Worm (Caenorhabditis elegans): ENCODE measurements around the gene B0361.11.

Gene B0361.11

ce11 chrIII:7287503-7287902 lies 10.1 kb downstream of the B0361.11 start, which contains the start of gene ykt-6:
ykt-6 (minus strand) TSS chrIII:7287603.
- TF ChIP-seq unc-130 (GFP tag; optimal IDR thresholded peaks at IDR 0.05) (no peak), F44E2.7 (GFP tag; IDR thresholded peaks at IDR 0.05) (no peak), ceh-44 (GFP tag; IDR thresholded peaks at IDR 0.05) (no peak), aha-1 (tag) (peak; percentile 28)

- TF ChIP-seq Y5F2A.4 (GFP tag; optimal IDR thresholded peaks at IDR 0.05): no peak
- TF ChIP-seq madf-9 (GFP tag; conservative IDR thresholded peaks at IDR 0.05): no peak
- no peak for TF ChIP-seq zfp-3 (GFP tag; conservative IDR thresholded peaks at IDR 0.05)
- TF ChIP-seq arid-1 (GFP tag; conservative IDR thresholded peaks at IDR 0.05): no peak
- no peak for TF ChIP-seq Y75B8A.6 (GFP tag; IDR thresholded peaks at IDR 0.05)
- TF ChIP-seq nhr-11 (tag; optimal IDR thresholded peaks at IDR 0.05): no peak
- no peak for TF ChIP-seq Y105C5A.15 (GFP tag; IDR thresholded peaks at IDR 0.05)
- TF ChIP-seq nhr-25 (tag; optimal IDR thresholded peaks at IDR 0.05; ENCODE audit: borderline replicate concordance, insufficient read depth): no peak
- no peak for TF ChIP-seq unc-130 (GFP tag; optimal IDR thresholded peaks at IDR 0.05)
These were observed 13.1 kb downstream of the B0361.11 start, which contains the start of gene algn-11 for ce11 chrIII:7290462-7290861. algn-11 (minus strand) TSS chrIII:7290562.

ce11 chrIII:7291216-7291615 lies 13.8 kb downstream of the B0361.11 start:
- TF ChIP-seq daf-12 (tag; optimal IDR thresholded peaks at IDR 0.05) (no peak), cey-2 (tag; optimal IDR thresholded peaks at IDR 0.05; ENCODE audit: borderline replicate concordance, insufficient read depth) (no peak), unc-62 (GFP tag; optimal IDR thresholded peaks at IDR 0.05 in 1 of 2) (peak in 1 of 2 experiments; percentile 52), unc-62 (tag; optimal IDR thresholded peaks at IDR 0.05) (no peak), Y105C5A.15 (GFP tag; IDR thresholded peaks at IDR 0.05) (no peak), snpc-1.2 (GFP tag; IDR thresholded peaks at IDR 0.05) (no peak)

- TF ChIP-seq hlh-30 (tag; optimal IDR thresholded peaks at IDR 0.05; ENCODE audit: insufficient read depth): peak; percentile 76
- no peak for TF ChIP-seq ceh-32 (tag; optimal IDR thresholded peaks at IDR 0.05; ENCODE audit: poor library complexity)
- TF ChIP-seq T26A8.4 (GFP tag; IDR thresholded peaks at IDR 0.05): no peak
- TF ChIP-seq lin-15B (tag; optimal IDR thresholded peaks at IDR 0.05): no peak
- no peak for TF ChIP-seq ces-1 (GFP tag; optimal IDR thresholded peaks at IDR 0.05)
- peak in 1 of 2 experiments; percentile 75 for TF ChIP-seq mdl-1 (tag; optimal IDR thresholded peaks at IDR 0.05)
- peak; percentile 90 for TF ChIP-seq mxl-3 (GFP tag; optimal IDR thresholded peaks at IDR 0.05)
- no peak for TF ChIP-seq lim-7 (GFP tag; IDR thresholded peaks at IDR 0.05)
- TF ChIP-seq mes-2 (tag; optimal IDR thresholded peaks at IDR 0.05; ENCODE audit: poor library complexity, severe bottlenecking): peak; percentile 8
- peak; percentile 38 for TF ChIP-seq nhr-28 (tag; optimal IDR thresholded peaks at IDR 0.05)
- peak; percentile 91 for TF ChIP-seq aha-1 (tag)
- TF ChIP-seq mep-1 (tag; optimal IDR thresholded peaks at IDR 0.05): peak; percentile 31
- TF ChIP-seq lsy-2 (tag; optimal IDR thresholded peaks at IDR 0.05): peak in 1 of 2 experiments; percentile 49
These were observed 15.2 kb downstream of the B0361.11 start for ce11 chrIII:7292569-7292968.

- TF ChIP-seq aha-1 (tag) (peak; percentile 21), lsy-2 (tag; optimal IDR thresholded peaks at IDR 0.05) (peak in 1 of 2 experiments; percentile 87), gei-8 (GFP tag; optimal IDR thresholded peaks at IDR 0.05) (no peak), unc-130 (GFP tag; optimal IDR thresholded peaks at IDR 0.05) (peak; percentile 31), mes-2 (tag; optimal IDR thresholded peaks at IDR 0.05; ENCODE audit: poor library complexity, severe bottlenecking) (peak; percentile 27), ztf-7 (tag; optimal IDR thresholded peaks at IDR 0.05) (no peak)
These were observed 15.8 kb downstream of the B0361.11 start, which contains the start of gene cwf-19L2 for ce11 chrIII:7293075-7293684. cwf-19L2 (plus strand) TSS chrIII:7293634.
